Fruit fly (Drosophila melanogaster): ENCODE data around the gene Spn.

- no peak for TF ChIP-seq Myc (optimal IDR thresholded peaks at IDR 0.05)
- no peak for TF ChIP-seq ttk (optimal IDR thresholded peaks at IDR 0.05)
- TF ChIP-seq insv (optimal IDR thresholded peaks at IDR 0.05) = no peak
- TF ChIP-seq psq (optimal IDR thresholded peaks at IDR 0.05) = no peak
- TF ChIP-seq Sin3A (optimal IDR thresholded peaks at IDR 0.05) = no peak
- no peak for TF ChIP-seq h (optimal IDR thresholded peaks at IDR 0.05)
Observed at dm6 chr3L:2488634-2489033, 65.5 kb downstream of the Spn start, which contains the start of gene CG1146.

Data from Kc167 (cell line).